Worm (Caenorhabditis elegans) whole organism, late embryonic: ENCODE data around the gene D2023.1.

Experiments
- Y22D7AL.16 ChIP-seq: sonication (generic microtip); optimal IDR thresholded peaks from 2 replicates; lab custom pipeline; 2016; ENCODE audit warnings: missing genetic modification characterization, missing compliant biosample characterization
- ceh-9 ChIP-seq: sonication (generic microtip); optimal IDR thresholded peaks from 2 replicates; lab custom pipeline; 2016; ENCODE audit warnings: mild to moderate bottlenecking, missing genetic modification characterization, inconsistent platforms, missing compliant biosample characterization
- dmd-4 ChIP-seq: sonication (generic microtip); optimal IDR thresholded peaks from 2 replicates; lab custom pipeline; 2016; ENCODE audit warnings: borderline replicate concordance, missing genetic modification characterization, missing compliant biosample characterization
- gmeb-2 ChIP-seq: sonication (generic microtip); optimal IDR thresholded peaks from 2 replicates; lab custom pipeline; 2016; ENCODE audit warnings: missing genetic modification characterization, inconsistent platforms, missing compliant biosample characterization
- hlh-6 ChIP-seq: sonication (generic microtip); optimal IDR thresholded peaks from 2 replicates; lab custom pipeline; 2016; ENCODE audit warnings: missing genotype, missing genetic modification characterization, missing compliant biosample characterization
- nfya-1 ChIP-seq: sonication (generic microtip); optimal IDR thresholded peaks from 2 replicates; lab custom pipeline; 2017; ENCODE audit warnings: missing genetic modification characterization, mild to moderate bottlenecking, missing compliant biosample characterization, antibody characterized with exemption, moderate library complexity
- pha-4 ChIP-seq: fragments of 150-350 bp; optimal IDR thresholded peaks from 2 replicates; lab custom pipeline; 2018; ENCODE audit warnings: missing biosample characterization, missing genetic modification reagents, missing genetic modification characterization
- unc-55 ChIP-seq: sonication (generic microtip); optimal IDR thresholded peaks from 2 replicates; lab custom pipeline; 2017; ENCODE audit warnings: missing biosample characterization, missing genetic modification reagents, missing genetic modification characterization
- unc-86 ChIP-seq: sonication (generic microtip); optimal IDR thresholded peaks from 2 replicates; lab custom pipeline; 2016; ENCODE audit warnings: missing genetic modification characterization, missing compliant biosample characterization

DNA sequence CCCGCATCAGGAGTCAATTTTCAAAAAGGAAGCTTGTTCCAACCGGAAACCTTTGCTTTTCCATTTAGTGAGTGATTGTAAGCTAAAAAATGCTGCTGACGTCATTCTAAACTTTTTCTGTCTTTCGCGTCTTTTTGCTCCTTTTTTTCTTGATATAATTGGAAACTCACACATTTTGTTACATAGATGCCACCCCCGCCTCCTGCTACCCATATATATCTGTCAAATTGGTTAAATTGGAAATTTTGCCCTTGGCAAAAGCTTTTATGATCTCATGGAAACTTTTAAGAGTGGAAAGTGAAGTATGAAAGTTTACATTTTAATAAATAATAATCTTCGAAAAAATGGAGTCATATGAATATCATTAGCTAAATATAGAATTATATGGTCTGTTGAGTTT lies 20.6 kb downstream of the D2023.1 start:
- TF ChIP-seq pha-4 (tag; lab: Kevin White, UChicago) = no peak
- no peak for TF ChIP-seq unc-55 (GFP tag; lab: Kevin White, UChicago)
- no peak for TF ChIP-seq dmd-4 (tag; lab: Kevin White, UChicago)
- TF ChIP-seq unc-86 (tag; lab: Kevin White, UChicago) = no peak
- no peak for TF ChIP-seq gmeb-2 (tag; lab: Kevin White, UChicago)
- TF ChIP-seq hlh-6 (tag; lab: Kevin White, UChicago) = no peak
- no peak for TF ChIP-seq ceh-9
- no peak for TF ChIP-seq nfya-1 (tag; lab: Kevin White, UChicago)
- TF ChIP-seq Y22D7AL.16 (tag; lab: Kevin White, UChicago) = no peak
